Worm (Caenorhabditis elegans): ENCODE data around the gene C33G8.13.
A peak's percentile ranks its signal among the peaks of the same experiment; 100 is the strongest.

Gene C33G8.13

DNA sequence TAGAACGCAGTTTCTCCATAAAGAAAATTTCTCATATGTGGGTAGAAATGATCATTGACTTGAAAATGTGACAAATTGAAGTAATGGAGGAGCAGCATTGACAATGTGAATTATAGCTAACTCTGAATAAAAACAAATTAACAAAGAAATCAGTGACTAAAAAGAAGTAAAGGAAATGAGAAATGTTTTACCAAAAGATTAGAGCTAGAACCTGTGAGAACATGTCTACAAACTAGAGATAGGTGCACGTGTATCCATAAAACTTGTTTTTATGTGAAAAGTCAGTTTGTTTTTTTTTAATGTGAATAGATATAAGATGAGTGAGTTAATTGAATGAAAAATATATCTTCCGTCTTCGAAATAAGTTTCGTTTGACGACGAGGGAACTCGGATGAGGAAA lies 36.8 kb downstream of the C33G8.13 start, which contains the start of gene sre-12:
Gene sre-12 (minus strand): TSS at position 101 of the 400 bp plus-strand sequence.
- TF ChIP-seq ces-1 (GFP tag; optimal IDR thresholded peaks at IDR 0.05) (no peak), zip-8 (tag; optimal IDR thresholded peaks at IDR 0.05) (no peak), mab-5 (tag; optimal IDR thresholded peaks at IDR 0.05) (no peak), unc-120 (tag; optimal IDR thresholded peaks at IDR 0.05; ENCODE audit: poor library complexity, severe bottlenecking) (no peak), bed-3 (GFP tag; optimal IDR thresholded peaks at IDR 0.05) (no peak), M03D4.4 (tag; optimal IDR thresholded peaks at IDR 0.05) (no peak), drap-1 (GFP tag; optimal IDR thresholded peaks at IDR 0.05) (no peak), ztf-11 (tag; optimal IDR thresholded peaks at IDR 0.05) (no peak), ham-2 (GFP tag; optimal IDR thresholded peaks at IDR 0.05) (no peak), snpc-4 (tag; optimal IDR thresholded peaks at IDR 0.05) (no peak), nhr-28 (tag; optimal IDR thresholded peaks at IDR 0.05) (no peak), cnd-1 (tag; optimal IDR thresholded peaks at IDR 0.05) (no peak), ceh-83 (GFP tag; optimal IDR thresholded peaks at IDR 0.05) (no peak), elt-3 (tag; optimal IDR thresholded peaks at IDR 0.05) (no peak), nhr-2 (tag; optimal IDR thresholded peaks at IDR 0.05) (no peak), mls-2 (tag; optimal IDR thresholded peaks at IDR 0.05) (no peak), unc-39 (tag; optimal IDR thresholded peaks at IDR 0.05) (no peak)

DNA sequence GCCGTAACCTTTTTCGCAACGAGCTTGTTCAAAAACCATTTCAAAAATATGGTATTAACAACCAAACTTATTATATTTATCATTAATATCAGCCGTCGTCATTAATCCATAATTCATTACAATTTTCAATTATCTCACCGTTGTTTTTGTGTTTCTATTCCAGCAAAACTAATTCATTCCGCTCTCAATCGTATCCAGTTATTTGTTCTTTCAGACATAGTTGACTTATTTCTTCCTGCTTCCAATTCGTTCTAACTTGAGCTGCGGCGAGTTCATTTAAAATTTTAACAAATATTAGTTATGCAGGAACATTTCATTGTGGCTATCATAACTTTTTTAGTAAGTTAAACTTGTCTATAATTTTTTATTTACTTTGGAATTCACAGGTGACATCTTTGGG lies 39.7 kb downstream of the C33G8.13 start, which contains the start of gene srx-16:
Gene srx-16 (plus strand): TSS at position 301 of the 400 bp plus-strand sequence.
- TF ChIP-seq unc-120 (tag; optimal IDR thresholded peaks at IDR 0.05; ENCODE audit: poor library complexity, severe bottlenecking): no peak
- TF ChIP-seq nhr-28 (tag; optimal IDR thresholded peaks at IDR 0.05): no peak
- no peak for TF ChIP-seq drap-1 (GFP tag; optimal IDR thresholded peaks at IDR 0.05)
- no peak for TF ChIP-seq ceh-43 (GFP tag; optimal IDR thresholded peaks at IDR 0.05)
- no peak for TF ChIP-seq mab-5 (tag; optimal IDR thresholded peaks at IDR 0.05)
- TF ChIP-seq cnd-1 (tag; optimal IDR thresholded peaks at IDR 0.05): no peak
- TF ChIP-seq ceh-39 (tag; optimal IDR thresholded peaks at IDR 0.05): no peak
- no peak for TF ChIP-seq pha-4 (tag; optimal IDR thresholded peaks at IDR 0.05)
- TF ChIP-seq nhr-2 (tag; optimal IDR thresholded peaks at IDR 0.05): no peak
- TF ChIP-seq lsy-2 (tag; optimal IDR thresholded peaks at IDR 0.05): no peak
- no peak for TF ChIP-seq ham-2 (GFP tag; optimal IDR thresholded peaks at IDR 0.05)
- TF ChIP-seq sptf-1 (tag; optimal IDR thresholded peaks at IDR 0.05): no peak
- TF ChIP-seq elt-3 (tag; optimal IDR thresholded peaks at IDR 0.05): no peak
- TF ChIP-seq bed-3 (GFP tag; optimal IDR thresholded peaks at IDR 0.05): no peak
- TF ChIP-seq flh-1 (GFP tag; optimal IDR thresholded peaks at IDR 0.05): no peak

DNA sequence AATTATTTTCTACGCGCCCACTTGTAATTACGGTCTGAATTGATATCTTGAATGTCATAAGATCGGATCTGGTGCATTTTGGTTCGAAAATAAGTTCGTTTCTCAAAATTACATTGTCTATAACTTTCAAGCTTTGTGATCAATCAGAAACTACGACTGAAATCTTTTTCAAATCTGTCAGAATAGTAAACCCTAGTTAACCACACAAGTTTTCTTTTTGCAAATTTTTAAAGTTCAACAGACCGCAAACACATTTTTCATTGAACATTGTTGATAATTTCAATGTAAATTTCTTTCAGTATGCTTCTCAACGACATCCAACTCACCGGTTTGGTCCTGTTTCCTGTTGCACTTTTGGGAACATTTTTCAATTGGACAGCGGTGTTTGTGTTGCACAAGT lies 44.2 kb downstream of the C33G8.13 start, which contains the start of gene srx-59:
Gene srx-59 (plus strand): TSS at position 301 of the 400 bp plus-strand sequence.
- no peak for TF ChIP-seq tbx-8 (GFP tag; optimal IDR thresholded peaks at IDR 0.05)
- TF ChIP-seq nhr-2 (tag; optimal IDR thresholded peaks at IDR 0.05): no peak
- no peak for TF ChIP-seq mls-2 (tag; optimal IDR thresholded peaks at IDR 0.05)
- no peak for TF ChIP-seq unc-62 (GFP tag; optimal IDR thresholded peaks at IDR 0.05)
- TF ChIP-seq sem-2 (GFP tag; optimal IDR thresholded peaks at IDR 0.05): no peak
- TF ChIP-seq M03D4.4 (tag; optimal IDR thresholded peaks at IDR 0.05): no peak
- TF ChIP-seq ham-2 (GFP tag; optimal IDR thresholded peaks at IDR 0.05): no peak
- TF ChIP-seq lin-13 (tag; optimal IDR thresholded peaks at IDR 0.05): no peak
- TF ChIP-seq nhr-76 (tag; optimal IDR thresholded peaks at IDR 0.05): no peak
- no peak for TF ChIP-seq bed-3 (GFP tag; optimal IDR thresholded peaks at IDR 0.05)
- TF ChIP-seq unc-39 (tag; optimal IDR thresholded peaks at IDR 0.05): no peak
- TF ChIP-seq sptf-1 (tag; optimal IDR thresholded peaks at IDR 0.05): no peak
- TF ChIP-seq mep-1 (tag; optimal IDR thresholded peaks at IDR 0.05): no peak
- no peak for TF ChIP-seq cnd-1 (tag; optimal IDR thresholded peaks at IDR 0.05)
- no peak for TF ChIP-seq lin-32 (GFP tag; optimal IDR thresholded peaks at IDR 0.05)
- no peak for TF ChIP-seq elt-1 (tag; optimal IDR thresholded peaks at IDR 0.05; ENCODE audit: borderline replicate concordance, insufficient read depth)
- TF ChIP-seq flh-1 (GFP tag; optimal IDR thresholded peaks at IDR 0.05): no peak

DNA sequence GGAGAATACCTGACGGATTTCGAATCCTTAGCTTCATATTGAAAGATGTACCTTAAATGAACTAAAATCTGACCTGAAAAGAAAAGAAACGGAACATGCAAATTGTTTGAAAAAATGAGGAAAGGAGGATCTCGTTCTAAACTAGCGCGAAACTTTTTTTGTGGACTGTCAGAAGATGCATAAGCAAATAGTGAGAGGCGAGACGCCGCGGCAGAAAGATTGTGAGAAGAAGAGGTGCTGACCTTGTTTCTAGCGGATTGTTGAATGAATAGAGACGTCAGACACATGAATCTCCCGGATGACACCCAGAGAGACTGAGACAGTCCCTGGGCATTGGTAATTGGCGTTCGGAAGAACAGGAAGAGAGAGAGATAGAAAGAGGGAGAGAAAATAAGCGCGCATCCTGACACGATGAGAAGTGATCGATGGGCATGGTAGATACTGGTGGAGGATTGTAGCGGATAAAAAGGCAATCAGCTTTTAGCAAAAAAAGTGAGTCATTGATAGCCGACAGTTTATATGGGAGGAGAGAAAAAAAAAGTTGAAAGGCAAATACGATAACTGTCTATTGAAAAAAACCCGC lies 45.7 kb downstream of the C33G8.13 start, which contains the start of gene ptr-15:
Gene ptr-15 (minus strand): TSS at position 51 of the 583 bp plus-strand sequence.
- TF ChIP-seq unc-62 (GFP tag; optimal IDR thresholded peaks at IDR 0.05) (peak; percentile 61), sem-2 (GFP tag; optimal IDR thresholded peaks at IDR 0.05) (no peak), mls-2 (tag; optimal IDR thresholded peaks at IDR 0.05) (no peak), elt-1 (tag; optimal IDR thresholded peaks at IDR 0.05; ENCODE audit: borderline replicate concordance, insufficient read depth) (peak; percentile 80), ham-2 (GFP tag; optimal IDR thresholded peaks at IDR 0.05) (peak; percentile 91), sptf-1 (tag; optimal IDR thresholded peaks at IDR 0.05) (no peak), lsy-2 (tag; optimal IDR thresholded peaks at IDR 0.05) (no peak), M03D4.4 (tag; optimal IDR thresholded peaks at IDR 0.05) (no peak), unc-120 (tag; optimal IDR thresholded peaks at IDR 0.05; ENCODE audit: poor library complexity, severe bottlenecking) (no peak)
